Fruit fly (Drosophila melanogaster) whole organism, embryonic: ENCODE results near the gene CG17359.

ENCODE experiments used
- Atf-2 ChIP-seq: fragments of 200-800 bp; sonication (Bioruptor generic); optimal IDR thresholded peaks from 2 replicates; lab custom pipeline; 2016; ENCODE audit warnings: missing biosample characterization, missing genetic modification characterization
- Awh ChIP-seq: fragments of 200-800 bp; sonication (Bioruptor generic); IDR thresholded peaks from 2 replicates; pipeline ENCODE4, ENCODE4 v1.3.6; 2022; ENCODE audit warnings: missing biosample characterization, missing genetic modification characterization
- B-H1 ChIP-seq: fragments of 200-800 bp; sonication (Bioruptor generic); IDR thresholded peaks from 3 replicates; pipeline ENCODE4 v1.3.6; 2022; ENCODE audit warnings: missing biosample characterization, missing genetic modification characterization
- CG10274 ChIP-seq: fragments of 200-800 bp; sonication (Bioruptor generic); optimal IDR thresholded peaks from 3 replicates; lab custom pipeline; 2017; ENCODE audit warnings: missing biosample characterization, mild to moderate bottlenecking, missing genetic modification characterization
- CG10654 ChIP-seq: fragments of 200-800 bp; sonication (Bioruptor generic); optimal IDR thresholded peaks from 2 replicates; lab custom pipeline; 2016; ENCODE audit warnings: missing biosample characterization, missing genetic modification characterization
- CG12155 ChIP-seq: fragments of 200-800 bp; sonication (Bioruptor generic); optimal IDR thresholded peaks from 3 replicates; lab custom pipeline; 2016; ENCODE audit warnings: missing biosample characterization, missing genetic modification characterization
- CG12942 ChIP-seq: fragments of 200-800 bp; sonication (Bioruptor generic); optimal IDR thresholded peaks from 3 replicates; lab custom pipeline; 2016; ENCODE audit warnings: missing biosample characterization, missing genetic modification characterization
- CG13424 ChIP-seq: fragments of 200-800 bp; sonication (Bioruptor generic); optimal IDR thresholded peaks from 2 replicates; lab custom pipeline; 2019; ENCODE audit warnings: missing biosample characterization, mild to moderate bottlenecking, missing genetic modification characterization, moderate library complexity
- CG15601 ChIP-seq: fragments of 200-800 bp; sonication (Bioruptor generic); optimal IDR thresholded peaks from 3 replicates; lab custom pipeline; 2019; ENCODE audit warnings: missing biosample characterization, mild to moderate bottlenecking, missing genetic modification characterization, moderate library complexity
- CG16815 ChIP-seq: fragments of 200-800 bp; sonication (Bioruptor generic); optimal IDR thresholded peaks from 3 replicates; lab custom pipeline; 2017; ENCODE audit warnings: missing biosample characterization, mild to moderate bottlenecking, missing genetic modification characterization
- CG1832 ChIP-seq: fragments of 200-800 bp; sonication (Bioruptor generic); optimal IDR thresholded peaks from 2 replicates; lab custom pipeline; 2017; ENCODE audit warnings: missing biosample characterization, mild to moderate bottlenecking, missing genetic modification characterization, inconsistent platforms
- CG31365 ChIP-seq: fragments of 200-800 bp; sonication (Bioruptor generic); optimal IDR thresholded peaks from 2 replicates; lab custom pipeline; 2018; ENCODE audit warnings: missing biosample characterization, mild to moderate bottlenecking, missing genetic modification characterization
- CG4854 ChIP-seq: fragments of 200-800 bp; sonication (Bioruptor generic); optimal IDR thresholded peaks from 2 replicates; lab custom pipeline; 2016; ENCODE audit warnings: missing biosample characterization, missing genetic modification characterization, inconsistent platforms
- CG5245 ChIP-seq: fragments of 200-800 bp; sonication (Bioruptor generic); optimal IDR thresholded peaks from 3 replicates; lab custom pipeline; 2016; ENCODE audit warnings: missing biosample characterization, missing genetic modification characterization
- CG7271 ChIP-seq: fragments of 200-800 bp; sonication (Bioruptor generic); optimal IDR thresholded peaks from 2 replicates; lab custom pipeline; 2018; ENCODE audit warnings: missing biosample characterization, mild to moderate bottlenecking, missing genetic modification characterization, moderate library complexity
- CG7928 ChIP-seq: fragments of 200-800 bp; sonication (Bioruptor generic); optimal IDR thresholded peaks from 2 replicates; lab custom pipeline; 2017; ENCODE audit warnings: missing biosample characterization, mild to moderate bottlenecking, missing genetic modification characterization
- CG8281 ChIP-seq: fragments of 200-800 bp; sonication (Bioruptor generic); optimal IDR thresholded peaks from 2 replicates; lab custom pipeline; 2018; ENCODE audit warnings: missing biosample characterization, mild to moderate bottlenecking, missing genetic modification characterization, moderate library complexity
- CG8924 ChIP-seq: fragments of 200-800 bp; optimal IDR thresholded peaks from 3 replicates; lab custom pipeline; 2019; ENCODE audit warnings: missing biosample characterization, mild to moderate bottlenecking, missing genetic modification characterization, moderate library complexity
- CG9215 ChIP-seq: fragments of 200-800 bp; sonication (Bioruptor generic); IDR thresholded peaks from 2 replicates; pipeline ENCODE4 v1.3.6; 2022; ENCODE audit warnings: missing biosample characterization, missing genetic modification characterization
- CG9876 ChIP-seq: fragments of 200-800 bp; sonication (Bioruptor generic); optimal IDR thresholded peaks from 2 replicates; lab custom pipeline; 2016; ENCODE audit warnings: missing biosample characterization, missing genetic modification characterization
- Dip3 ChIP-seq: fragments of 200-800 bp; sonication (Bioruptor generic); optimal IDR thresholded peaks from 3 replicates; lab custom pipeline; 2016; ENCODE audit warnings: missing biosample characterization, missing genetic modification characterization
- ERR ChIP-seq: fragments of 200-800 bp; sonication (Bioruptor generic); optimal IDR thresholded peaks from 2 replicates; lab custom pipeline; 2016; ENCODE audit warnings: missing biosample characterization, missing genetic modification characterization
- Gug ChIP-seq: fragments of 200-800 bp; sonication (Bioruptor generic); IDR thresholded peaks from 4 replicates; pipeline ENCODE4 v1.3.6; 2022; ENCODE audit warnings: missing biosample characterization, missing genetic modification characterization
- HHEX ChIP-seq: fragments of 200-800 bp; sonication (Bioruptor generic); optimal IDR thresholded peaks from 3 replicates; lab custom pipeline; 2017; ENCODE audit warnings: missing biosample characterization, mild to moderate bottlenecking, missing genetic modification characterization, missing genetic modification reagents
- Hsf ChIP-seq: fragments of 200-800 bp; sonication (Bioruptor generic); optimal IDR thresholded peaks from 3 replicates; lab custom pipeline; 2016; ENCODE audit warnings: missing biosample characterization, missing genetic modification characterization
- Jarid2 ChIP-seq: fragments of 200-800 bp; sonication (Bioruptor generic); optimal IDR thresholded peaks from 3 replicates; lab custom pipeline; 2017; ENCODE audit warnings: mild to moderate bottlenecking, missing biosample characterization, missing genetic modification reagents, missing genetic modification characterization
- MBD-R2 ChIP-seq: fragments of 200-800 bp; sonication (Bioruptor generic); IDR thresholded peaks from 2 replicates; pipeline ENCODE4 v1.3.6; 2022; ENCODE audit warnings: missing biosample characterization, missing genetic modification characterization
- MESR4 ChIP-seq: fragments of 200-800 bp; sonication (Bioruptor generic); optimal IDR thresholded peaks from 2 replicates; lab custom pipeline; 2018; ENCODE audit warnings: missing biosample characterization, mild to moderate bottlenecking, missing genetic modification characterization, moderate library complexity
- Mad ChIP-seq: fragments of 200-800 bp; sonication (Bioruptor generic); optimal IDR thresholded peaks from 2 replicates; lab custom pipeline; 2016; ENCODE audit warnings: missing biosample characterization, missing genetic modification characterization
- Nf-YC ChIP-seq: fragments of 200-800 bp; optimal IDR thresholded peaks from 3 replicates; lab custom pipeline; 2019; ENCODE audit warnings: missing biosample characterization, mild to moderate bottlenecking, missing genetic modification characterization, moderate library complexity
- Ravus ChIP-seq: fragments of 200-800 bp; sonication (Bioruptor generic); IDR thresholded peaks from 2 replicates; pipeline ENCODE4 v1.3.6; 2022; ENCODE audit warnings: missing biosample characterization, missing genetic modification characterization
- Side ChIP-seq: fragments of 200-800 bp; sonication (Bioruptor generic); optimal IDR thresholded peaks from 2 replicates; lab custom pipeline; 2016; ENCODE audit warnings: missing biosample characterization, missing genetic modification characterization
- Sox102F ChIP-seq: fragments of 200-800 bp; sonication (Bioruptor generic); optimal IDR thresholded peaks from 2 replicates; lab custom pipeline; 2018; ENCODE audit warnings: missing biosample characterization, mild to moderate bottlenecking, missing genetic modification characterization, moderate library complexity
- Spps ChIP-seq: fragments of 200-800 bp; sonication (Bioruptor generic); optimal IDR thresholded peaks from 2 replicates; lab custom pipeline; 2018; ENCODE audit warnings: missing biosample characterization, mild to moderate bottlenecking, missing genetic modification characterization
- TFAM ChIP-seq: fragments of 200-800 bp; sonication (Bioruptor generic); optimal IDR thresholded peaks from 2 replicates; lab custom pipeline; 2017; ENCODE audit warnings: missing biosample characterization, missing genetic modification characterization, inconsistent platforms
- Vsx1 ChIP-seq: fragments of 200-800 bp; sonication (Bioruptor generic); optimal IDR thresholded peaks from 2 replicates; lab custom pipeline; 2017; ENCODE audit warnings: missing biosample characterization, mild to moderate bottlenecking, missing genetic modification characterization, missing genetic modification reagents
- ab ChIP-seq: fragments of 200-800 bp; sonication (Bioruptor generic); optimal IDR thresholded peaks from 2 replicates; lab custom pipeline; 2016; ENCODE audit warnings: missing biosample characterization, missing genetic modification characterization
- ato ChIP-seq: fragments of 200-800 bp; sonication (Bioruptor generic); IDR thresholded peaks from 2 replicates; pipeline ENCODE4 v1.3.6; 2022; ENCODE audit warnings: missing biosample characterization, missing genetic modification characterization; ENCODE audit not compliant: partially characterized antibody
- chinmo ChIP-seq: fragments of 200-800 bp; sonication (Bioruptor generic); IDR thresholded peaks from 4 replicates; pipeline ENCODE4 v1.3.6; 2022; ENCODE audit warnings: missing biosample characterization, missing genetic modification characterization; ENCODE audit not compliant: partially characterized antibody
- crc ChIP-seq: fragments of 200-800 bp; sonication (Bioruptor generic); optimal IDR thresholded peaks from 2 replicates; lab custom pipeline; 2016; ENCODE audit warnings: missing biosample characterization, missing genetic modification characterization
- danr ChIP-seq: fragments of 200-800 bp; sonication (Bioruptor generic); IDR thresholded peaks from 2 replicates; pipeline ENCODE4 v1.3.6; 2022; ENCODE audit warnings: missing biosample characterization, missing genetic modification characterization
- dysf ChIP-seq: fragments of 200-800 bp; sonication (Bioruptor generic); IDR thresholded peaks from 3 replicates; pipeline ENCODE4 v1.3.6; 2022; ENCODE audit warnings: missing biosample characterization, missing genetic modification characterization
- fd64A ChIP-seq: fragments of 200-800 bp; sonication (Bioruptor generic); optimal IDR thresholded peaks from 3 replicates; lab custom pipeline; 2018; ENCODE audit warnings: missing biosample characterization, mild to moderate bottlenecking, missing genetic modification characterization
- jing ChIP-seq: fragments of 200-800 bp; sonication (Bioruptor generic); optimal IDR thresholded peaks from 2 replicates; lab custom pipeline; 2018; ENCODE audit warnings: missing biosample characterization, mild to moderate bottlenecking, missing genetic modification characterization
- jumu ChIP-seq: fragments of 200-800 bp; sonication (Bioruptor generic); optimal IDR thresholded peaks from 3 replicates; lab custom pipeline; 2016; ENCODE audit warnings: missing biosample characterization, missing genetic modification characterization
- knrl ChIP-seq: fragments of 200-800 bp; sonication (Bioruptor generic); IDR thresholded peaks from 3 replicates; pipeline ENCODE4 v1.3.6; 2022; ENCODE audit warnings: missing biosample characterization, missing genetic modification characterization; ENCODE audit not compliant: partially characterized antibody
- lab ChIP-seq: fragments of 200-800 bp; sonication (Bioruptor generic); optimal IDR thresholded peaks from 3 replicates; lab custom pipeline; 2017; ENCODE audit warnings: missing biosample characterization, missing genetic modification characterization, mild to moderate bottlenecking, moderate library complexity, missing genetic modification reagents
- odd ChIP-seq: fragments of 200-800 bp; sonication (Bioruptor generic); optimal IDR thresholded peaks from 2 replicates; lab custom pipeline; 2017; ENCODE audit warnings: missing biosample characterization, mild to moderate bottlenecking, missing genetic modification characterization
- phol ChIP-seq: fragments of 200-800 bp; sonication (Bioruptor generic); optimal IDR thresholded peaks from 3 replicates; lab custom pipeline; 2018; ENCODE audit warnings: missing biosample characterization, mild to moderate bottlenecking, missing genetic modification characterization, moderate library complexity
- tna ChIP-seq: fragments of 200-800 bp; sonication (Bioruptor generic); IDR thresholded peaks from 2 replicates; pipeline ENCODE4 v1.3.6; 2022; ENCODE audit warnings: missing biosample characterization, missing genetic modification characterization; ENCODE audit not compliant: partially characterized antibody
- ttk ChIP-seq: fragments of 200-800 bp; sonication (Bioruptor generic); IDR thresholded peaks from 2 replicates; pipeline ENCODE4 v2.1.2; 2022; ENCODE audit warnings: missing biosample characterization, missing genetic modification characterization

CG17359 gene

dm6 chr3L:14002524-14003135 is 3.6 kb upstream of the CG17359 start (continued):
- TF ChIP-seq chinmo (GFP tag; lab: Robert Waterston, UW): peak; percentile 85; the same call in 3 of the 4 replicates
- TF ChIP-seq odd (GFP tag; lab: Kevin White, UChicago): no peak
- no peak for TF ChIP-seq CG13424 (tag; lab: Kevin White, UChicago)
- TF ChIP-seq CG15601 (tag; lab: Kevin White, UChicago): no peak
- TF ChIP-seq CG9876 (GFP tag; lab: Kevin White, UChicago): no peak
- no peak for TF ChIP-seq Ravus (GFP tag; lab: Robert Waterston, UW)
- no peak for TF ChIP-seq CG12942 (GFP tag; lab: Kevin White, UChicago)
- TF ChIP-seq CG7271 (tag; lab: Kevin White, UChicago): no peak
- no peak for TF ChIP-seq Spps (tag; lab: Kevin White, UChicago)
- no peak for TF ChIP-seq CG16815
- no peak for TF ChIP-seq Mad (GFP tag; lab: Kevin White, UChicago)
- no peak for TF ChIP-seq CG8281
- no peak for TF ChIP-seq ERR (GFP tag; lab: Kevin White, UChicago)
- TF ChIP-seq Nf-YC (tag; lab: Kevin White, UChicago): peak; percentile 30
- no peak for TF ChIP-seq fd64A (GFP tag; lab: Kevin White, UChicago)
- TF ChIP-seq Jarid2 (GFP tag; lab: Kevin White, UChicago): no peak
- no peak for TF ChIP-seq ttk (GFP tag; lab: Robert Waterston, UW)
- TF ChIP-seq tna (GFP tag; lab: Robert Waterston, UW): no peak
- no peak for TF ChIP-seq knrl (GFP tag; lab: Robert Waterston, UW)
- TF ChIP-seq TFAM (GFP tag; lab: Kevin White, UChicago): no peak
- TF ChIP-seq CG8924: peak; percentile 83
- no peak for TF ChIP-seq jing (GFP tag; lab: Kevin White, UChicago)
- TF ChIP-seq CG4854 (GFP tag; lab: Kevin White, UChicago): no peak
- TF ChIP-seq lab (GFP tag; lab: Kevin White, UChicago): peak; percentile 35
- TF ChIP-seq jumu (GFP tag; lab: Kevin White, UChicago): no peak
- no peak for TF ChIP-seq CG31365 (tag; lab: Kevin White, UChicago)
- TF ChIP-seq CG1832 (GFP tag; lab: Kevin White, UChicago): peak; percentile 62
- no peak for TF ChIP-seq Awh
- TF ChIP-seq ab (GFP tag; lab: Kevin White, UChicago): no peak
- no peak for TF ChIP-seq Vsx1 (GFP tag; lab: Kevin White, UChicago)
- no peak for TF ChIP-seq danr
- TF ChIP-seq HHEX (GFP tag; lab: Kevin White, UChicago): no peak
- no peak for TF ChIP-seq CG10274 (GFP tag; lab: Kevin White, UChicago)
- TF ChIP-seq Atf-2 (GFP tag; lab: Kevin White, UChicago): no peak
- no peak for TF ChIP-seq dysf
- TF ChIP-seq MBD-R2 (GFP tag; lab: Robert Waterston, UW): peak; percentile 42; the same call in 1 of the 2 replicates
- TF ChIP-seq phol (tag; lab: Kevin White, UChicago): peak; percentile 45
- no peak for TF ChIP-seq CG7928 (GFP tag; lab: Kevin White, UChicago)
- no peak for TF ChIP-seq Side (GFP tag; lab: Kevin White, UChicago)
- TF ChIP-seq CG10654: no peak
- TF ChIP-seq Gug (GFP tag; lab: Robert Waterston, UW): no peak
- no peak for TF ChIP-seq Hsf (GFP tag; lab: Kevin White, UChicago)
- no peak for TF ChIP-seq Dip3
- TF ChIP-seq MESR4 (GFP tag; lab: Kevin White, UChicago): peak; percentile 18
- no peak for TF ChIP-seq B-H1 (GFP tag; lab: Robert Waterston, UW)
- TF ChIP-seq CG12155 (GFP tag; lab: Kevin White, UChicago): no peak
- TF ChIP-seq ato: no peak
- TF ChIP-seq CG5245 (GFP tag; lab: Kevin White, UChicago): no peak
- TF ChIP-seq crc (GFP tag; lab: Kevin White, UChicago): no peak
- no peak for TF ChIP-seq CG9215 (GFP tag; lab: Robert Waterston, UW)
- TF ChIP-seq Sox102F (GFP tag; lab: Kevin White, UChicago): no peak
